Fruit fly (Drosophila melanogaster) whole organism, adult: ENCODE measurements around the gene Mo25.

Experiments
- CG14711 ChIP-seq: fragments of 200-800 bp; sonication (Bioruptor generic); optimal IDR thresholded peaks from 2 replicates; lab custom pipeline; 2018; ENCODE audit warnings: missing biosample characterization, mild to moderate bottlenecking, missing genetic modification characterization, moderate library complexity
- CG33017 ChIP-seq: fragments of 200-800 bp; sonication (Bioruptor generic); optimal IDR thresholded peaks from 2 replicates; lab custom pipeline; 2018; ENCODE audit warnings: missing biosample characterization, mild to moderate bottlenecking, missing genetic modification characterization, moderate library complexity
- Hr96 ChIP-seq: fragments of 200-800 bp; sonication (Bioruptor generic); optimal IDR thresholded peaks from 2 replicates; lab custom pipeline; 2016; ENCODE audit warnings: missing biosample characterization, missing genetic modification characterization
- Mnt ChIP-seq: fragments of 200-800 bp; sonication (Bioruptor generic); optimal IDR thresholded peaks from 2 replicates; lab custom pipeline; 2016; ENCODE audit warnings: missing biosample characterization, mild to moderate bottlenecking, missing genetic modification characterization
- bab1 ChIP-seq: fragments of 200-800 bp; sonication (Bioruptor generic); optimal IDR thresholded peaks from 3 replicates; lab custom pipeline; 2019; ENCODE audit warnings: missing biosample characterization, mild to moderate bottlenecking, missing genetic modification characterization, moderate library complexity
- cic ChIP-seq: fragments of 200-800 bp; sonication (Bioruptor generic); optimal IDR thresholded peaks from 2 replicates; lab custom pipeline; 2017; ENCODE audit warnings: missing biosample characterization, mild to moderate bottlenecking, missing genetic modification characterization, moderate library complexity
- pad ChIP-seq: fragments of 200-800 bp; sonication (Bioruptor generic); optimal IDR thresholded peaks from 3 replicates; lab custom pipeline; 2017; ENCODE audit warnings: missing biosample characterization, missing genetic modification characterization, mild to moderate bottlenecking, moderate library complexity, missing genetic modification reagents

dm6 chr3L:16638639-16639388, 23.5 kb upstream of the Mo25 start:
- TF ChIP-seq pad (GFP tag; lab: Kevin White, UChicago) (no peak), CG14711 (tag; lab: Kevin White, UChicago) (no peak), CG33017 (no peak), cic (no peak), bab1 (GFP tag; lab: Kevin White, UChicago) (no peak), Mnt (GFP tag; lab: Kevin White, UChicago) (no peak), Hr96 (GFP tag; lab: Kevin White, UChicago) (no peak)
